Worm (Caenorhabditis elegans): ENCODE results near the gene pbs-1.

ce11 chrIV:1676926-1677325 is 32.6 kb downstream of the pbs-1 start:
- TF ChIP-seq W03F9.2 (tag; optimal IDR thresholded peaks at IDR 0.05) (no peak), dao-5 (tag; optimal IDR thresholded peaks at IDR 0.05) (no peak), him-1 (tag; optimal IDR thresholded peaks at IDR 0.05) (no peak)

Data from whole organism, L4/young adult.